Worm (Caenorhabditis elegans) whole organism, L4 larva: ENCODE data around the gene T05B4.8.
A peak's percentile ranks its signal among the peaks of the same experiment; 100 is the strongest.

Experiments
- F10B5.3 ChIP-seq: sonication (generic microtip); optimal IDR thresholded peaks from 2 replicates; lab custom pipeline; 2016; ENCODE audit warnings: mild to moderate bottlenecking, missing genetic modification characterization, missing compliant biosample characterization
- Y5F2A.4 ChIP-seq: fragments of 200-800 bp; sonication (Bioruptor generic); optimal IDR thresholded peaks from 2 replicates; lab custom pipeline; 2018; ENCODE audit warnings: mild to moderate bottlenecking, missing genetic modification characterization, missing compliant biosample characterization
- Y75B8A.6 ChIP-seq: fragments of 200-800 bp; sonication (Bioruptor generic); IDR thresholded peaks from 2 replicates; pipeline ENCODE4 v1.3.6; 2022; ENCODE audit warnings: missing genetic modification reagents, missing genetic modification characterization, missing compliant biosample characterization
- ZK337.2 ChIP-seq: fragments of 200-800 bp; sonication (Bioruptor generic); IDR thresholded peaks from 2 replicates; pipeline ENCODE4 v1.3.6; 2022; ENCODE audit warnings: missing genetic modification reagents, missing genetic modification characterization, missing compliant biosample characterization
- ZK546.5 ChIP-seq, 2 experiments: sonication (generic microtip); optimal IDR thresholded peaks; 2 replicates each; lab custom pipeline; 2017; ENCODE audit warnings: missing biosample characterization in 2 of 2, missing genetic modification characterization in 2 of 2
- aly-2 ChIP-seq: sonication (generic microtip); optimal IDR thresholded peaks from 2 replicates; lab custom pipeline; 2018; ENCODE audit warnings: missing biosample characterization, missing genetic modification characterization
- ama-1 ChIP-seq: fragments of 150-350 bp; optimal IDR thresholded peaks from 2 replicates; lab custom pipeline; 2014; ENCODE audit warnings: inconsistent platforms, mixed read lengths
- arid-1 ChIP-seq: fragments of 200-800 bp; sonication (Bioruptor generic); conservative IDR thresholded peaks from 2 replicates; pipeline ENCODE4 v1.3.6; 2022; ENCODE audit warnings: missing genetic modification reagents, missing genetic modification characterization, missing compliant biosample characterization
- attf-4 ChIP-seq: sonication (generic microtip); optimal IDR thresholded peaks from 3 replicates; lab custom pipeline; 2017; ENCODE audit warnings: missing biosample characterization, missing genetic modification characterization
- ceh-20 ChIP-seq: fragments of 200-800 bp; sonication (Bioruptor generic); IDR thresholded peaks from 2 replicates; pipeline ENCODE4 v1.3.6; 2022; ENCODE audit warnings: missing genetic modification reagents, missing genetic modification characterization, missing compliant biosample characterization
- ceh-28 ChIP-seq: fragments of 150-350 bp; optimal IDR thresholded peaks from 2 replicates; lab custom pipeline; 2014; ENCODE audit warnings: missing biosample characterization, missing genetic modification reagents, missing genetic modification characterization
- ceh-62 ChIP-seq: sonication (generic microtip); optimal IDR thresholded peaks from 2 replicates; lab custom pipeline; 2017; ENCODE audit warnings: missing biosample characterization, missing genetic modification characterization
- ces-1 ChIP-seq: fragments of 150-350 bp; sonication (generic microtip); optimal IDR thresholded peaks from 4 replicates; lab custom pipeline; 2014; ENCODE audit warnings: missing biosample characterization, missing genetic modification reagents, missing genetic modification characterization
- daf-19 ChIP-seq: fragments of 200-800 bp; sonication (Bioruptor generic); conservative IDR thresholded peaks from 2 replicates; pipeline ENCODE4 v1.3.6; 2022; ENCODE audit warnings: missing genetic modification characterization, missing compliant biosample characterization
- dmd-6 ChIP-seq: fragments of 200-800 bp; sonication (Bioruptor generic); IDR thresholded peaks from 2 replicates; pipeline ENCODE4 v1.3.6; 2022; ENCODE audit warnings: missing genetic modification reagents, missing genetic modification characterization, missing compliant biosample characterization
- dmd-8 ChIP-seq: fragments of 200-800 bp; sonication (Bioruptor generic); IDR thresholded peaks from 2 replicates; pipeline ENCODE4 v1.3.6; 2022; ENCODE audit warnings: missing genetic modification characterization, missing compliant biosample characterization
- dmd-9 ChIP-seq: fragments of 200-800 bp; sonication (Bioruptor generic); IDR thresholded peaks from 2 replicates; pipeline ENCODE4 v1.3.6; 2022; ENCODE audit warnings: missing genetic modification reagents, missing genetic modification characterization, missing compliant biosample characterization
- dpl-1 ChIP-seq: fragments of 150-350 bp; optimal IDR thresholded peaks from 2 replicates; lab custom pipeline; 2014; ENCODE audit warnings: missing biosample characterization, missing genetic modification reagents, missing genetic modification characterization
- dve-1 ChIP-seq: sonication (generic microtip); optimal IDR thresholded peaks from 2 replicates; lab custom pipeline; 2017; ENCODE audit warnings: antibody characterized with exemption, mild to moderate bottlenecking, missing genetic modification characterization, missing compliant biosample characterization; ENCODE audit not compliant: insufficient read depth
- egl-43 ChIP-seq: fragments of 200-800 bp; sonication (Bioruptor generic); IDR thresholded peaks from 2 replicates; pipeline ENCODE4 v1.3.6; 2022; ENCODE audit warnings: missing genetic modification reagents, missing genetic modification characterization, missing compliant biosample characterization
- fkh-10 ChIP-seq: fragments of 150-350 bp; optimal IDR thresholded peaks from 2 replicates; lab custom pipeline; 2014; ENCODE audit warnings: missing biosample characterization, missing genetic modification reagents, missing genetic modification characterization
- hif-1 ChIP-seq, 2 experiments: sonication (generic microtip); optimal IDR thresholded peaks; 2 replicates each; lab custom pipeline; 2016 to 2017; ENCODE audit warnings: missing compliant biosample characterization in 2 of 2, missing genetic modification characterization in 2 of 2, missing genetic modification reagents in 2 of 2, missing genotype in 2 of 2, mild to moderate bottlenecking in 1 of 2
- hmg-1.1 ChIP-seq: fragments of 200-800 bp; sonication (Bioruptor generic); IDR thresholded peaks from 2 replicates; pipeline ENCODE4 v1.3.6; 2022; ENCODE audit warnings: missing genetic modification reagents, missing genetic modification characterization, missing compliant biosample characterization
- lim-7 ChIP-seq: fragments of 200-800 bp; sonication (Bioruptor generic); IDR thresholded peaks from 2 replicates; pipeline ENCODE4 v1.3.6; 2022; ENCODE audit warnings: missing genetic modification characterization, missing compliant biosample characterization
- lin-13 ChIP-seq: fragments of 150-350 bp; optimal IDR thresholded peaks from 2 replicates; lab custom pipeline; 2014; ENCODE audit warnings: missing biosample characterization, missing genetic modification reagents, missing genetic modification characterization
- lin-15B ChIP-seq: fragments of 150-350 bp; sonication (generic microtip); optimal IDR thresholded peaks from 3 replicates; lab custom pipeline; 2014; ENCODE audit warnings: missing biosample characterization, missing genetic modification characterization
- lin-29 ChIP-seq: fragments of 200-800 bp; sonication (Bioruptor generic); IDR thresholded peaks from 2 replicates; pipeline ENCODE4 v1.3.6; 2022; ENCODE audit warnings: missing genetic modification reagents, missing genetic modification characterization, missing compliant biosample characterization
- lir-3 ChIP-seq: sonication (generic microtip); optimal IDR thresholded peaks from 2 replicates; lab custom pipeline; 2016; ENCODE audit warnings: mild to moderate bottlenecking, missing genetic modification characterization, missing compliant biosample characterization
- madf-9 ChIP-seq: fragments of 200-800 bp; sonication (Bioruptor generic); conservative IDR thresholded peaks from 2 replicates; pipeline ENCODE4 v1.3.6; 2022; ENCODE audit warnings: missing genetic modification reagents, missing genetic modification characterization, missing compliant biosample characterization
- mes-2 ChIP-seq: sonication (generic microtip); optimal IDR thresholded peaks from 2 replicates; lab custom pipeline; 2016; ENCODE audit warnings: missing genotype, mild to moderate bottlenecking, missing genetic modification characterization, missing compliant biosample characterization; ENCODE audit not compliant: poor library complexity, severe bottlenecking
- mxl-2 ChIP-seq: fragments of 200-800 bp; sonication (Bioruptor generic); conservative IDR thresholded peaks from 2 replicates; pipeline ENCODE4 v1.3.6; 2022; ENCODE audit warnings: missing genetic modification reagents, missing genetic modification characterization, missing compliant biosample characterization
- mxl-3 ChIP-seq: fragments of 200-800 bp; sonication (Bioruptor generic); optimal IDR thresholded peaks from 2 replicates; lab custom pipeline; 2018; ENCODE audit warnings: mild to moderate bottlenecking, missing genetic modification characterization, missing compliant biosample characterization
- nhr-11 ChIP-seq: fragments of 150-350 bp; optimal IDR thresholded peaks from 2 replicates; lab custom pipeline; 2014; ENCODE audit warnings: missing biosample characterization, missing genetic modification characterization
- nhr-111 ChIP-seq: fragments of 200-800 bp; sonication (Bioruptor generic); optimal IDR thresholded peaks from 2 replicates; lab custom pipeline; 2018; ENCODE audit warnings: mild to moderate bottlenecking, missing genetic modification characterization, missing compliant biosample characterization
- nhr-237 ChIP-seq: sonication (generic microtip); optimal IDR thresholded peaks from 2 replicates; lab custom pipeline; 2017; ENCODE audit warnings: missing biosample characterization, missing genetic modification characterization
- nhr-25 ChIP-seq: sonication (generic microtip); optimal IDR thresholded peaks from 2 replicates; lab custom pipeline; 2017; ENCODE audit warnings: missing genetic modification characterization, mild to moderate bottlenecking, missing compliant biosample characterization, antibody characterized with exemption, moderate library complexity, borderline replicate concordance; ENCODE audit not compliant: insufficient read depth
- nhr-41 ChIP-seq: fragments of 200-800 bp; sonication (Bioruptor generic); IDR thresholded peaks from 2 replicates; pipeline ENCODE4 v1.3.6; 2022; ENCODE audit warnings: missing genetic modification reagents, missing genetic modification characterization, missing compliant biosample characterization
- nhr-6 ChIP-seq: fragments of 150-350 bp; optimal IDR thresholded peaks from 2 replicates; lab custom pipeline; 2014; ENCODE audit warnings: missing biosample characterization, missing genetic modification characterization
- nhr-76 ChIP-seq: fragments of 150-350 bp; optimal IDR thresholded peaks from 2 replicates; lab custom pipeline; 2014; ENCODE audit warnings: missing biosample characterization, missing genetic modification characterization
- php-3 ChIP-seq: fragments of 200-800 bp; sonication (Bioruptor generic); IDR thresholded peaks from 2 replicates; pipeline ENCODE4 v1.3.6; 2022; ENCODE audit warnings: missing genetic modification reagents, missing genetic modification characterization, missing compliant biosample characterization
- sdz-12 ChIP-seq: fragments of 200-800 bp; sonication (Bioruptor generic); optimal IDR thresholded peaks from 2 replicates; lab custom pipeline; 2018; ENCODE audit warnings: mild to moderate bottlenecking, missing genetic modification characterization, missing compliant biosample characterization
- spr-3 ChIP-seq: fragments of 200-800 bp; sonication (Bioruptor generic); optimal IDR thresholded peaks from 2 replicates; lab custom pipeline; 2018; ENCODE audit warnings: mild to moderate bottlenecking, missing genetic modification characterization, missing compliant biosample characterization
- unc-39 ChIP-seq: sonication (generic microtip); optimal IDR thresholded peaks from 2 replicates; lab custom pipeline; 2017; ENCODE audit warnings: missing biosample characterization, missing genetic modification characterization
- unc-62 ChIP-seq, 3 experiments: fragments of 150-350 bp in 1 of 3; sonication (generic microtip); optimal IDR thresholded peaks in 2 of 3; peaks in 1 of 3; 1 replicate in 1 of 3; 2 replicates in 2 of 3; lab custom pipeline; 2014 to 2017; ENCODE audit warnings: missing biosample characterization in 3 of 3, missing genetic modification characterization in 3 of 3, missing genetic modification reagents in 3 of 3, missing genotype in 1 of 3
- vab-7 ChIP-seq: fragments of 200-800 bp; sonication (Bioruptor generic); IDR thresholded peaks from 2 replicates; pipeline ENCODE4 v1.3.6; 2022; ENCODE audit warnings: missing genetic modification reagents, missing genetic modification characterization, missing compliant biosample characterization
- ztf-7 ChIP-seq: fragments of 150-350 bp; optimal IDR thresholded peaks from 2 replicates; lab custom pipeline; 2014; ENCODE audit warnings: missing biosample characterization, missing genetic modification characterization

Gene T05B4.8

ce11 chrV:4109873-4110272, 6.1 kb downstream of the T05B4.8 start, which contains the start of gene clc-18:
TSS of gene clc-18 (minus strand) at chrV:4109973.
- TF ChIP-seq unc-62 (GFP tag; optimal IDR thresholded peaks at IDR 0.05 in 1 of 2; lab: Kevin White, UChicago) = peak in 1 of 2 experiments; percentile 7
- TF ChIP-seq unc-62 (tag; optimal IDR thresholded peaks at IDR 0.05; lab: Kevin White, UChicago) = no peak
- TF ChIP-seq dve-1 (tag; lab: Kevin White, UChicago) = no peak
- TF ChIP-seq, all 104 proteins: peak for 1

DNA sequence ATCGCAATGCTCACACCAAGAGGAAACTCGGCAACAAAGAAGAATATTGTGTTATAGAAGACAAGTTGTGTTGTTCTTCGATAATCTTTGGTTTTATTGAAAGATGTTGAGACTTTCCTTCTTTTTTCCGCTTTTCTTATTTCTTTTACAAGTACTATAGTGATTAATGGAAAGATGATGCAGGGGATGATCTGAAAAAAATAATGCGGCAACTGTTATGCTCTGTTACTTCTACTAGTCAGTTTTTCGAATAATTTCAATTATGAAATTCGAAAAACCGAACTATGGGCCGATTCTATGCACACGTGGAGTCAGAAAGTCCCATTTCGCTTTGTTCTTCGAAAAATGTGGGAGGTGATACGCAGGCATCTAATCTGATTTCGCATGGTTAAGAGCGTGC, 9.3 kb downstream of the T05B4.8 start:
- TF ChIP-seq dpl-1 (no peak), attf-4 (tag; lab: Kevin White, UChicago) (no peak), nhr-25 (tag; lab: Kevin White, UChicago) (no peak), lin-15B (tag; lab: Kevin White, UChicago) (no peak), mes-2 (tag; lab: Kevin White, UChicago) (no peak), php-3 (no peak), F10B5.3 (tag; lab: Kevin White, UChicago) (no peak), lin-29 (GFP tag; lab: Robert Waterston, UW) (no peak), dve-1 (tag; lab: Kevin White, UChicago) (no peak), spr-3 (GFP tag; lab: Kevin White, UChicago) (no peak), ceh-28 (tag; lab: Kevin White, UChicago) (no peak), hif-1 (tag; optimal IDR thresholded peaks at IDR 0.05; lab: Kevin White, UChicago) (no peak), madf-9 (GFP tag; lab: Robert Waterston, UW) (no peak), ZK546.5 (tag; optimal IDR thresholded peaks at IDR 0.05; lab: Kevin White, UChicago) (no peak), ceh-62 (tag; lab: Kevin White, UChicago) (no peak), arid-1 (GFP tag; lab: Robert Waterston, UW) (no peak), dmd-6 (GFP tag; lab: Robert Waterston, UW) (no peak), Y5F2A.4 (GFP tag; lab: Kevin White, UChicago) (no peak), ceh-20 (no peak)

DNA sequence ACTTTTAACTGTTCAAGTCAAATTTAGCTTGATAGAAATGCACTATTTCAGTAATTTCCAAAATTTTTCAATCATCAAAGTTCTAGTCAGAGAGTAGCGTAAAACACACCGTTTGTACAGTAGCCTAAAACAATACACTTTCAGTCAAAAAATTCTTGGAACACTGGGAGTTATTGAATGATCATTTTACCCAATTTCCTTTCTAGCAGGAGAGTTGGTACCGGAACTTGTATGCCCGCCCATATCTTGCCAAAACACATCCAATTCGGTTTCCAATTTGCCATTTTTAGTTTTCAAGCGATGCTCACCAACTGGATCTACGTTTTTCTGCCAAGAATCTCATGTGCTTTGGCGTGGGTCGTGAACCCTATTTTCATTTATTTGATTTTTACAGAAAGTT, 11.7 kb downstream of the T05B4.8 start, which contains the start of gene srj-39:
srj-39 (plus strand) TSS at position 301 of the 400 bp plus-strand sequence.
- TF ChIP-seq nhr-111 (GFP tag; lab: Kevin White, UChicago) (no peak), nhr-237 (no peak), ceh-62 (tag; lab: Kevin White, UChicago) (no peak), nhr-6 (tag; lab: Kevin White, UChicago) (no peak), hmg-1.1 (no peak), ces-1 (no peak), ama-1 (no peak), egl-43 (GFP tag; lab: Robert Waterston, UW) (no peak), unc-62 (GFP tag; optimal IDR thresholded peaks at IDR 0.05 in 1 of 2; lab: Kevin White, UChicago) (no peak), unc-62 (tag; optimal IDR thresholded peaks at IDR 0.05; lab: Kevin White, UChicago) (no peak), lin-13 (GFP tag; lab: Kevin White, UChicago) (no peak), nhr-76 (no peak), ceh-28 (tag; lab: Kevin White, UChicago) (no peak), lir-3 (no peak), fkh-10 (GFP tag; lab: Kevin White, UChicago) (no peak)

DNA sequence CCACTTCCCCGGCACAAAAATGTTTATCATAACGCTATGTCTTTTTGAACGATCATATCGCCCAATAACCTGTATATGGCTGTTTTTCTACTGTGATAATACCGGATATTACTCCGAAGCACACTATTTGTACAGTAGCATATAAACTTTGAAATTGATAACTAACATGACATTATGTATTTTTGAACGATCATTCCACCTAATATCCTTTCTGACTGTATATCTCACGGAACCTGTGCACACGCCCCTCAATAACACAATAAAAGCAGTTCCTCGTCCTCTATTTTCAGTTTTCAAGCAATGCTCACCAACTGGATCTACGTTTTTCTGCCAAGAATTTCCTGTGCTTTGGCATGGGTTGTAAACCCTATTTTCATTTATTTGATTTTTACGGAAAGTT, 14.4 kb downstream of the T05B4.8 start, which contains the start of gene srj-40:
srj-40 (plus strand) TSS at position 301 of the 400 bp plus-strand sequence.
- no peak for TF ChIP-seq ZK337.2 (GFP tag; lab: Robert Waterston, UW)
- TF ChIP-seq attf-4 (tag; lab: Kevin White, UChicago) = no peak
- TF ChIP-seq mxl-2 = no peak
- no peak for TF ChIP-seq dmd-8
- no peak for TF ChIP-seq daf-19 (GFP tag; lab: Robert Waterston, UW)
- TF ChIP-seq dve-1 (tag; lab: Kevin White, UChicago) = no peak
- TF ChIP-seq vab-7 = no peak
- TF ChIP-seq nhr-11 (tag; lab: Kevin White, UChicago) = no peak
- TF ChIP-seq sdz-12 (GFP tag; lab: Kevin White, UChicago) = no peak
- TF ChIP-seq ztf-7 (tag; lab: Kevin White, UChicago) = no peak
- no peak for TF ChIP-seq aly-2 (tag; lab: Kevin White, UChicago)
- TF ChIP-seq lim-7 (GFP tag; lab: Robert Waterston, UW) = no peak
- no peak for TF ChIP-seq Y75B8A.6 (GFP tag; lab: Robert Waterston, UW)
- TF ChIP-seq nhr-41 (GFP tag; lab: Robert Waterston, UW) = no peak
- no peak for TF ChIP-seq unc-39 (tag; lab: Kevin White, UChicago)
- TF ChIP-seq dmd-9 (GFP tag; lab: Robert Waterston, UW) = no peak
- no peak for TF ChIP-seq mxl-3
